Worm (Caenorhabditis elegans) whole organism, mixed stage, embryonic: ENCODE data around the gene F53F4.17.

Source experiments
- M03D4.4 ChIP-seq: sonication (generic microtip); optimal IDR thresholded peaks from 2 replicates; lab custom pipeline; 2017; ENCODE audit warnings: mild to moderate bottlenecking, missing genetic modification characterization, missing compliant biosample characterization
- bed-3 ChIP-seq: fragments of 200-800 bp; sonication (Bioruptor generic); optimal IDR thresholded peaks from 3 replicates; lab custom pipeline; 2018; ENCODE audit warnings: mild to moderate bottlenecking, missing genetic modification characterization, moderate library complexity, missing compliant biosample characterization
- blmp-1 ChIP-seq: fragments of 150-350 bp; optimal IDR thresholded peaks from 2 replicates; lab custom pipeline; 2014; ENCODE audit warnings: missing biosample characterization, missing genetic modification characterization
- ceh-39 ChIP-seq: fragments of 150-350 bp; optimal IDR thresholded peaks from 2 replicates; lab custom pipeline; 2014; ENCODE audit warnings: missing biosample characterization, missing genetic modification characterization
- ceh-43 ChIP-seq: fragments of 200-800 bp; sonication (Bioruptor generic); optimal IDR thresholded peaks from 2 replicates; lab custom pipeline; 2018; ENCODE audit warnings: mild to moderate bottlenecking, missing genetic modification characterization, moderate library complexity, missing compliant biosample characterization
- ceh-83 ChIP-seq: fragments of 200-800 bp; sonication (Bioruptor generic); optimal IDR thresholded peaks from 2 replicates; lab custom pipeline; 2018; ENCODE audit warnings: mild to moderate bottlenecking, missing genetic modification characterization, missing compliant biosample characterization
- ces-1 ChIP-seq: fragments of 150-350 bp; optimal IDR thresholded peaks from 2 replicates; lab custom pipeline; 2014; ENCODE audit warnings: missing biosample characterization, missing genetic modification reagents, missing genetic modification characterization
- cnd-1 ChIP-seq: fragments of 200-800 bp; sonication (Bioruptor generic); optimal IDR thresholded peaks from 2 replicates; lab custom pipeline; 2018; ENCODE audit warnings: mild to moderate bottlenecking, missing genetic modification characterization, missing compliant biosample characterization
- drap-1 ChIP-seq: fragments of 200-800 bp; sonication (Bioruptor generic); optimal IDR thresholded peaks from 3 replicates; lab custom pipeline; 2018; ENCODE audit warnings: mild to moderate bottlenecking, missing genetic modification characterization, missing compliant biosample characterization
- elt-1 ChIP-seq: sonication (generic microtip); optimal IDR thresholded peaks from 2 replicates; lab custom pipeline; 2017; ENCODE audit warnings: missing genetic modification characterization, mild to moderate bottlenecking, missing compliant biosample characterization, antibody characterized with exemption, moderate library complexity, borderline replicate concordance; ENCODE audit not compliant: insufficient read depth
- elt-3 ChIP-seq: fragments of 150-350 bp; optimal IDR thresholded peaks from 2 replicates; lab custom pipeline; 2014; ENCODE audit warnings: missing biosample characterization, missing genetic modification characterization
- ham-2 ChIP-seq: fragments of 200-800 bp; sonication (Bioruptor generic); optimal IDR thresholded peaks from 2 replicates; lab custom pipeline; 2018; ENCODE audit warnings: mild to moderate bottlenecking, missing genetic modification characterization, missing compliant biosample characterization
- hlh-1 ChIP-seq: fragments of 150-350 bp; optimal IDR thresholded peaks from 2 replicates; lab custom pipeline; 2014; ENCODE audit warnings: missing biosample characterization, missing genetic modification reagents, missing genetic modification characterization
- lin-13 ChIP-seq: fragments of 150-350 bp; optimal IDR thresholded peaks from 2 replicates; lab custom pipeline; 2014; ENCODE audit warnings: missing biosample characterization, missing genetic modification characterization
- lin-32 ChIP-seq: fragments of 200-800 bp; sonication (Bioruptor generic); optimal IDR thresholded peaks from 2 replicates; lab custom pipeline; 2018; ENCODE audit warnings: mild to moderate bottlenecking, missing genetic modification characterization, missing compliant biosample characterization
- lsy-2 ChIP-seq: fragments of 150-350 bp; optimal IDR thresholded peaks from 2 replicates; lab custom pipeline; 2014; ENCODE audit warnings: missing biosample characterization, missing genetic modification characterization
- mab-5 ChIP-seq: fragments of 150-350 bp; optimal IDR thresholded peaks from 2 replicates; lab custom pipeline; 2014; ENCODE audit warnings: missing biosample characterization, missing genetic modification characterization
- mep-1 ChIP-seq: fragments of 150-350 bp; optimal IDR thresholded peaks from 2 replicates; lab custom pipeline; 2017; ENCODE audit warnings: missing biosample characterization, missing genetic modification reagents, missing genetic modification characterization, inconsistent platforms
- mls-2 ChIP-seq: sonication (generic microtip); optimal IDR thresholded peaks from 2 replicates; lab custom pipeline; 2016; ENCODE audit warnings: mild to moderate bottlenecking, missing genetic modification characterization, moderate library complexity, missing compliant biosample characterization
- nhr-12 ChIP-seq: fragments of 150-350 bp; optimal IDR thresholded peaks from 2 replicates; lab custom pipeline; 2014; ENCODE audit warnings: missing biosample characterization, missing genetic modification characterization
- nhr-2 ChIP-seq: fragments of 150-350 bp; optimal IDR thresholded peaks from 2 replicates; lab custom pipeline; 2014; ENCODE audit warnings: missing biosample characterization, missing genetic modification characterization
- nhr-237 ChIP-seq: fragments of 150-350 bp; optimal IDR thresholded peaks from 2 replicates; lab custom pipeline; 2014; ENCODE audit warnings: missing biosample characterization, missing genetic modification characterization
- nhr-28 ChIP-seq: fragments of 150-350 bp; optimal IDR thresholded peaks from 2 replicates; lab custom pipeline; 2014; ENCODE audit warnings: missing biosample characterization, missing genetic modification characterization
- nhr-76 ChIP-seq: sonication (generic microtip); optimal IDR thresholded peaks from 2 replicates; lab custom pipeline; 2017; ENCODE audit warnings: missing biosample characterization, missing genetic modification characterization
- pha-4 ChIP-seq: fragments of 150-350 bp; optimal IDR thresholded peaks from 2 replicates; lab custom pipeline; 2018; ENCODE audit warnings: missing biosample characterization, missing genetic modification reagents, missing genetic modification characterization
- sem-2 ChIP-seq: fragments of 200-800 bp; sonication (Bioruptor generic); optimal IDR thresholded peaks from 2 replicates; lab custom pipeline; 2018; ENCODE audit warnings: mild to moderate bottlenecking, missing genetic modification characterization, missing compliant biosample characterization
- snpc-4 ChIP-seq: fragments of 150-350 bp; optimal IDR thresholded peaks from 2 replicates; lab custom pipeline; 2014; ENCODE audit warnings: missing biosample characterization, missing genetic modification characterization
- sptf-1 ChIP-seq: sonication (generic microtip); optimal IDR thresholded peaks from 2 replicates; lab custom pipeline; 2017; ENCODE audit warnings: mild to moderate bottlenecking, missing genetic modification characterization, moderate library complexity, missing compliant biosample characterization
- tbx-8 ChIP-seq: fragments of 200-800 bp; sonication (Bioruptor generic); optimal IDR thresholded peaks from 2 replicates; lab custom pipeline; 2018; ENCODE audit warnings: mild to moderate bottlenecking, missing genetic modification characterization, moderate library complexity, missing compliant biosample characterization
- unc-120 ChIP-seq: sonication (generic microtip); optimal IDR thresholded peaks from 2 replicates; lab custom pipeline; 2017; ENCODE audit warnings: missing genetic modification characterization, missing compliant biosample characterization; ENCODE audit not compliant: poor library complexity, severe bottlenecking
- unc-62 ChIP-seq: fragments of 150-350 bp; optimal IDR thresholded peaks from 2 replicates; lab custom pipeline; 2014; ENCODE audit warnings: missing biosample characterization, missing genetic modification reagents, missing genetic modification characterization
- zip-8 ChIP-seq: fragments of 150-350 bp; optimal IDR thresholded peaks from 2 replicates; lab custom pipeline; 2014; ENCODE audit warnings: missing biosample characterization, missing genetic modification characterization
- ztf-11 ChIP-seq: fragments of 150-350 bp; optimal IDR thresholded peaks from 2 replicates; lab custom pipeline; 2014; ENCODE audit warnings: missing biosample characterization, missing genetic modification characterization

Gene F53F4.17

ce11 chrV:13566967-13567366 is 21.0 kb upstream of the F53F4.17 start:
- no peak for TF ChIP-seq pha-4
- TF ChIP-seq zip-8 (tag; lab: Kevin White, UChicago): no peak
- TF ChIP-seq elt-3: no peak
- TF ChIP-seq drap-1 (GFP tag; lab: Kevin White, UChicago): no peak
- no peak for TF ChIP-seq hlh-1 (tag; lab: Kevin White, UChicago)
- TF ChIP-seq sptf-1 (tag; lab: Kevin White, UChicago): no peak
- TF ChIP-seq nhr-28: no peak
- no peak for TF ChIP-seq unc-62 (GFP tag; lab: Kevin White, UChicago)
- no peak for TF ChIP-seq sem-2 (GFP tag; lab: Kevin White, UChicago)
- TF ChIP-seq nhr-237 (tag; lab: Kevin White, UChicago): no peak
- no peak for TF ChIP-seq ceh-43
- no peak for TF ChIP-seq mls-2 (tag; lab: Kevin White, UChicago)
- TF ChIP-seq ceh-39: no peak
- no peak for TF ChIP-seq lin-32 (GFP tag; lab: Kevin White, UChicago)
- TF ChIP-seq, all 35 proteins: peak for 0

ce11 chrV:13568533-13568932 is 19.5 kb upstream of the F53F4.17 start, which contains the start of the genes nuaf-1 and bir-2:
nuaf-1 (minus strand) TSS chrV:13568630.
bir-2 (plus strand) TSS chrV:13568850.
- TF ChIP-seq unc-120 (tag; lab: Kevin White, UChicago) (no peak), sem-2 (GFP tag; lab: Kevin White, UChicago) (no peak), ceh-83 (GFP tag; lab: Kevin White, UChicago) (no peak), snpc-4 (tag; lab: Kevin White, UChicago) (no peak), ham-2 (GFP tag; lab: Kevin White, UChicago) (no peak), blmp-1 (no peak), mab-5 (no peak), tbx-8 (GFP tag; lab: Kevin White, UChicago) (no peak), elt-1 (tag; lab: Kevin White, UChicago) (no peak), nhr-12 (no peak), lin-32 (GFP tag; lab: Kevin White, UChicago) (no peak), elt-3 (no peak), lsy-2 (tag; lab: Kevin White, UChicago) (peak; percentile 49), pha-4 (no peak), mep-1 (peak; percentile 27), nhr-237 (tag; lab: Kevin White, UChicago) (no peak), ceh-43 (no peak), hlh-1 (tag; lab: Kevin White, UChicago) (no peak), mls-2 (tag; lab: Kevin White, UChicago) (no peak), M03D4.4 (tag; lab: Kevin White, UChicago) (no peak), ztf-11 (no peak), nhr-2 (tag; lab: Kevin White, UChicago) (peak; percentile 19)

ce11 chrV:13571714-13572258 is 16.2 kb upstream of the F53F4.17 start, which contains the start of gene C50B8.4:
C50B8.4 (plus strand) TSS chrV:13572012.
- TF ChIP-seq unc-120 (tag; lab: Kevin White, UChicago) (no peak), cnd-1 (tag; lab: Kevin White, UChicago) (no peak), M03D4.4 (tag; lab: Kevin White, UChicago) (no peak), nhr-237 (tag; lab: Kevin White, UChicago) (no peak)

- no peak for TF ChIP-seq mls-2 (tag; lab: Kevin White, UChicago)
- TF ChIP-seq pha-4: peak; percentile 94
These were observed 12.1 kb upstream of the F53F4.17 start for ce11 chrV:13575866-13576265.

- no peak for TF ChIP-seq lin-13 (tag; lab: Kevin White, UChicago)
- TF ChIP-seq sem-2 (GFP tag; lab: Kevin White, UChicago): no peak
- no peak for TF ChIP-seq ztf-11
- TF ChIP-seq elt-1 (tag; lab: Kevin White, UChicago): no peak
- no peak for TF ChIP-seq ces-1 (GFP tag; lab: Kevin White, UChicago)
- no peak for TF ChIP-seq blmp-1
- no peak for TF ChIP-seq nhr-28
- TF ChIP-seq mls-2 (tag; lab: Kevin White, UChicago): no peak
- TF ChIP-seq bed-3: no peak
- TF ChIP-seq drap-1 (GFP tag; lab: Kevin White, UChicago): no peak
- no peak for TF ChIP-seq snpc-4 (tag; lab: Kevin White, UChicago)
- no peak for TF ChIP-seq zip-8 (tag; lab: Kevin White, UChicago)
- TF ChIP-seq ceh-39: no peak
- TF ChIP-seq nhr-76 (tag; lab: Kevin White, UChicago): no peak
- TF ChIP-seq ham-2 (GFP tag; lab: Kevin White, UChicago): no peak
- no peak for TF ChIP-seq hlh-1 (tag; lab: Kevin White, UChicago)
These were observed 11.2 kb upstream of the F53F4.17 start for ce11 chrV:13576828-13577227.
